Fruit fly (Drosophila melanogaster) whole organism, prepupa: ENCODE measurements around the gene t-Grip91.

ENCODE experiments used
- Blimp-1 ChIP-seq: fragments of 200-800 bp; sonication (Bioruptor generic); optimal IDR thresholded peaks from 3 replicates; lab custom pipeline; 2017; ENCODE audit warnings: missing biosample characterization, missing genetic modification characterization, mild to moderate bottlenecking, moderate library complexity, missing genetic modification reagents
- CG11762 ChIP-seq: fragments of 200-800 bp; sonication (Bioruptor generic); optimal IDR thresholded peaks from 3 replicates; lab custom pipeline; 2016; ENCODE audit warnings: missing biosample characterization, missing genetic modification characterization; ENCODE audit not compliant: insufficient read depth
- CG3032 ChIP-seq: fragments of 200-800 bp; optimal IDR thresholded peaks from 2 replicates; lab custom pipeline; 2019; ENCODE audit warnings: missing biosample characterization, mild to moderate bottlenecking, missing genetic modification characterization, moderate library complexity
- CG6276 ChIP-seq: fragments of 200-800 bp; sonication (Bioruptor generic); optimal IDR thresholded peaks from 2 replicates; lab custom pipeline; 2017; ENCODE audit warnings: missing biosample characterization, mild to moderate bottlenecking, missing genetic modification characterization
- CG6854 ChIP-seq: fragments of 200-800 bp; sonication (Bioruptor generic); optimal IDR thresholded peaks from 2 replicates; lab custom pipeline; 2017; ENCODE audit warnings: missing biosample characterization, mild to moderate bottlenecking, missing genetic modification characterization

dm6 chr2L:15762466-15762865 lies 21.4 kb upstream of the t-Grip91 start, which contains the start of gene Gli:
- TF ChIP-seq CG6854 (GFP tag; lab: Kevin White, UChicago) (peak; percentile 64), CG11762 (no peak), Blimp-1 (GFP tag; lab: Kevin White, UChicago) (no peak), CG3032 (tag; lab: Kevin White, UChicago) (no peak), CG6276 (GFP tag; lab: Kevin White, UChicago) (no peak)
